Fruit fly (Drosophila melanogaster): Measurements from ENCODE around the gene dah.
A peak's percentile ranks its signal among the peaks of the same experiment; 100 is the strongest.

DNA sequence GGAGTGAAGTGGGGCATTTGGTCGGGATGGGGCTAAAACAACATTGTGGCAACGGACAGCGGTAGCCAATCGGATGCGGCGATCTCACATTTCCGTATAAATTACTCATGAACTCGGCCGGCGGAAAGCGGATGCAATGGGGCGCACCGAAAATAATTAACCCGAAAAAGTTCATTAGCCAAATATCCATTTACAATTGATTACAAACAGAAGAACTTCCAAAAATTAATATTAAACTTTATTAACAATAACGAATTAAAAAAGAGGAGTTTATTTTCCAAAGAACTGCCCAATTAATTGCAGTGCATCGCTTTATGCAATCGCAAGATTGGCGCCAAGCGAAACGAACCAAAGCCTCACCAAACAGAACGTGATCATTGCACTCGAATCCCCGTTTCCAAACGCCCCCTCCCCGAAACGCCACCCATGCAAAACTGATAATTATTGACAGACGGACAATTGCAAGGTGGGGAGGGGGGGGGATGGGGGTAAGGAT is 14.3 kb upstream of the dah start:
- TF ChIP-seq brk (GFP tag; optimal IDR thresholded peaks at IDR 0.05) (no peak), rgr (GFP tag; optimal IDR thresholded peaks at IDR 0.05) (no peak), jim (GFP tag; optimal IDR thresholded peaks at IDR 0.05) (no peak), Hr78 (GFP tag; optimal IDR thresholded peaks at IDR 0.05) (no peak), usp (GFP tag; optimal IDR thresholded peaks at IDR 0.05) (no peak), tai (GFP tag; optimal IDR thresholded peaks at IDR 0.05) (no peak), Dif (GFP tag; optimal IDR thresholded peaks at IDR 0.05; ENCODE audit: partially characterized antibody) (no peak), dsf (GFP tag; optimal IDR thresholded peaks at IDR 0.05; ENCODE audit: borderline replicate concordance) (no peak), Jra (GFP tag; optimal IDR thresholded peaks at IDR 0.05) (no peak), psq (GFP tag; optimal IDR thresholded peaks at IDR 0.05) (no peak), Dfd (GFP tag; optimal IDR thresholded peaks at IDR 0.05) (peak; percentile 59), dl (GFP tag; optimal IDR thresholded peaks at IDR 0.05; ENCODE audit: insufficient read depth in 1 of 2, partially characterized antibody in 2 of 2) (no peak), h (GFP tag; optimal IDR thresholded peaks at IDR 0.05) (no peak)
